Fruit fly (Drosophila melanogaster): ENCODE data around the gene Gr61a.

Gene Gr61a

dm6 chr3L:876087-876486 lies 34.8 kb downstream of the Gr61a start:
- TF ChIP-seq Sox14 (GFP tag; optimal IDR thresholded peaks at IDR 0.05) (peak; percentile 24), CG11294 (GFP tag; IDR thresholded peaks at IDR 0.05) (no peak), eg (GFP tag; IDR thresholded peaks at IDR 0.05) (0 out of 3 replicates have a peak, but pooled peaks have one; percentile 35)

- TF ChIP-seq Lpt (GFP tag; optimal IDR thresholded peaks at IDR 0.05) (no peak), CG8119 (GFP tag; IDR thresholded peaks at IDR 0.05) (0 out of 3 replicates have a peak, but pooled peaks have one; percentile 16), CG9139 (GFP tag; optimal IDR thresholded peaks at IDR 0.05) (no peak), esn (GFP tag; optimal IDR thresholded peaks at IDR 0.05) (no peak), dsx (GFP tag; optimal IDR thresholded peaks at IDR 0.05; ENCODE audit: poor library complexity, severe bottlenecking) (no peak), lz (GFP tag; optimal IDR thresholded peaks at IDR 0.05) (no peak), Eip78C (GFP tag) (peak; percentile 31), ss (GFP tag; optimal IDR thresholded peaks at IDR 0.05) (peak in 1 of 2 experiments; percentile 24), Eip93F (GFP tag; optimal IDR thresholded peaks at IDR 0.05) (no peak)
These were observed 35.4 kb downstream of the Gr61a start for dm6 chr3L:876656-877055.

dm6 chr3L:880851-881250 lies 39.6 kb downstream of the Gr61a start:
- TF ChIP-seq CG6854 (GFP tag; optimal IDR thresholded peaks at IDR 0.05) (peak; percentile 30), eg (GFP tag; IDR thresholded peaks at IDR 0.05) (peak; percentile 18; the same call in 1 of the 3 replicates), CG11762 (GFP tag; optimal IDR thresholded peaks at IDR 0.05; ENCODE audit: insufficient read depth) (no peak), acj6 (GFP tag; optimal IDR thresholded peaks at IDR 0.05) (no peak), CG11902 (GFP tag; optimal IDR thresholded peaks at IDR 0.05) (no peak), CG8119 (GFP tag; IDR thresholded peaks at IDR 0.05) (0 out of 3 replicates have a peak, but pooled peaks have one; percentile 16), vri (GFP tag; optimal IDR thresholded peaks at IDR 0.05) (peak; percentile 2), CG7368 (GFP tag; optimal IDR thresholded peaks at IDR 0.05) (no peak), Hr39 (GFP tag; optimal IDR thresholded peaks at IDR 0.05) (no peak), CG6808 (GFP tag; optimal IDR thresholded peaks at IDR 0.05) (no peak), Hr38 (GFP tag; optimal IDR thresholded peaks at IDR 0.05) (no peak), Eip78C (GFP tag) (peak; percentile 37), CG1621 (tag; optimal IDR thresholded peaks at IDR 0.05) (peak; percentile 1), OdsH (GFP tag; optimal IDR thresholded peaks at IDR 0.05) (no peak), achi (GFP tag; optimal IDR thresholded peaks at IDR 0.05) (no peak), CG3919 (GFP tag; optimal IDR thresholded peaks at IDR 0.05) (peak; percentile 14), CG15336 (GFP tag; IDR thresholded peaks at IDR 0.05) (no peak), CG9139 (GFP tag; optimal IDR thresholded peaks at IDR 0.05) (no peak), CG10669 (GFP tag; optimal IDR thresholded peaks at IDR 0.05) (no peak), spab (GFP tag; optimal IDR thresholded peaks at IDR 0.05) (no peak)

DNA sequence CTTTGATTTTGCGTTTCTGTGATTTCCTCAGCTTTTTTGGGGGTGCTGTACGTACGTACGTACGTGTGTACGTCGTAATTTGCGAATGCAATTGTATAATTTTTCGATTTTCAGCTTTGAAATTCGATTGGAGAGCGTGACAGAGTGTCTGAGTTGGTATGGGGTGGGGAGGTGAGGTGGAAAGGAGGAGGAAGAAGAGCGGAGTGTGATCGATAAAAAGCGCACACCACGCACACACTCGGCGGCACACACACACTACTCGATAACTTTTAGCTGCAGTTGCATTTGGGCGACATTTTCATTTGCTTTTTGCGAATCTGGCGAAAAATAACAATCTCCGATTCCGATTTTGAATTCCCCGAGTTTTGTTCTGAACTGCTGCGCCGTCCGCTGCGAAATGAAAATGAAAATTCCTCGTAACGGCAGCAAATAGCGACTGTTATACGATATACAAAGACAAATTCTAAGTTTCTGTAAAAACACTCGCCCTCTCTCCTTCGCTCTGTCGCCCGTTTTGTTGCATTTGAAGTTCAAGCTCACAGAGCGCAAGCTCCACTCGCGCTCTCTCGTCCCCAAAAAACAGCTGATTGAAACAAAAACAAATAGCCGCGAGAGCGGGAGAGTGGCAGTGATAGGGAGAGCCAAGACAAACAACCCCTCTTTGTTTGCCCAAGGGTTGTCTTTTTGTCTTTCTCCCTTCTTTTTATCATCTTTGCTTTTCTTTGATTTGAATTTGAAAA lies 40.4 kb downstream of the Gr61a start, which contains the start of gene CG13907:
Gene CG13907, minus strand, starts transcription at position 518 of the 740 bp plus-strand sequence.
- TF ChIP-seq Sox102F (GFP tag; optimal IDR thresholded peaks at IDR 0.05) (peak; percentile 30), CG8119 (GFP tag; IDR thresholded peaks at IDR 0.05) (no peak), fkh (GFP tag; optimal IDR thresholded peaks at IDR 0.05) (peak; percentile 65), CG6808 (GFP tag; optimal IDR thresholded peaks at IDR 0.05) (no peak), CG34406 (GFP tag; optimal IDR thresholded peaks at IDR 0.05) (no peak), CG16779 (tag; optimal IDR thresholded peaks at IDR 0.05) (peak; percentile 39), eg (GFP tag; IDR thresholded peaks at IDR 0.05) (0 out of 3 replicates have a peak, but pooled peaks have one; percentile 13), pdm3 (GFP tag; optimal IDR thresholded peaks at IDR 0.05) (no peak), Sox14 (GFP tag; optimal IDR thresholded peaks at IDR 0.05) (peak; percentile 45), CG8319 (GFP tag; optimal IDR thresholded peaks at IDR 0.05) (no peak), CG6854 (GFP tag; optimal IDR thresholded peaks at IDR 0.05) (peak; percentile 32), CG3919 (GFP tag; optimal IDR thresholded peaks at IDR 0.05) (no peak), Gug (GFP tag; IDR thresholded peaks at IDR 0.05) (no peak), CG6276 (GFP tag; optimal IDR thresholded peaks at IDR 0.05) (no peak), ss (GFP tag; optimal IDR thresholded peaks at IDR 0.05) (peak; percentile 1 to 8), Met (GFP tag; optimal IDR thresholded peaks at IDR 0.05) (no peak), Hr39 (GFP tag; optimal IDR thresholded peaks at IDR 0.05) (no peak), Eip78C (GFP tag) (no peak), net (GFP tag; optimal IDR thresholded peaks at IDR 0.05) (peak; percentile 16), dac (GFP tag; optimal IDR thresholded peaks at IDR 0.05) (no peak)

All from whole organism, prepupa.